Fruit fly (Drosophila melanogaster) whole organism, pupa: Measurements from ENCODE around the gene CG6726.

Experiments used
- CG10348 ChIP-seq: fragments of 200-800 bp; sonication (Bioruptor generic); IDR thresholded peaks from 2 replicates; pipeline ENCODE4 v1.3.6; 2022; ENCODE audit warnings: missing biosample characterization, missing genetic modification characterization
- CG15710 ChIP-seq: fragments of 200-800 bp; sonication (Bioruptor generic); optimal IDR thresholded peaks from 2 replicates; lab custom pipeline; 2018; ENCODE audit warnings: missing biosample characterization, mild to moderate bottlenecking, missing genetic modification characterization, moderate library complexity
- CG34367 ChIP-seq: fragments of 200-800 bp; sonication (Bioruptor generic); optimal IDR thresholded peaks from 2 replicates; lab custom pipeline; 2018; ENCODE audit warnings: missing biosample characterization, mild to moderate bottlenecking, missing genetic modification characterization
- CG4496 ChIP-seq: fragments of 200-800 bp; sonication (Bioruptor generic); IDR thresholded peaks from 3 replicates; pipeline ENCODE4 v1.3.6; 2022; ENCODE audit warnings: missing biosample characterization, missing genetic modification characterization
- CG8159 ChIP-seq: fragments of 200-800 bp; sonication (Bioruptor generic); optimal IDR thresholded peaks from 3 replicates; lab custom pipeline; 2018; ENCODE audit warnings: missing biosample characterization, mild to moderate bottlenecking, missing genetic modification characterization, moderate library complexity
- CG8301 ChIP-seq: fragments of 200-800 bp; sonication (Bioruptor generic); optimal IDR thresholded peaks from 2 replicates; lab custom pipeline; 2018; ENCODE audit warnings: missing biosample characterization, mild to moderate bottlenecking, missing genetic modification characterization
- D1 ChIP-seq: fragments of 200-800 bp; sonication (Bioruptor generic); optimal IDR thresholded peaks from 2 replicates; lab custom pipeline; 2018; ENCODE audit warnings: missing biosample characterization, mild to moderate bottlenecking, missing genetic modification characterization, moderate library complexity
- Ets98B ChIP-seq: fragments of 200-800 bp; sonication (Bioruptor generic); IDR thresholded peaks from 2 replicates; pipeline ENCODE4 v1.3.6; 2022; ENCODE audit warnings: missing biosample characterization, missing genetic modification characterization
- Pif1A ChIP-seq: fragments of 200-800 bp; sonication (Bioruptor generic); optimal IDR thresholded peaks from 3 replicates; lab custom pipeline; 2016; ENCODE audit warnings: missing biosample characterization, missing genetic modification characterization
- Pif1B ChIP-seq: fragments of 200-800 bp; sonication (Bioruptor generic); optimal IDR thresholded peaks from 3 replicates; lab custom pipeline; 2016; ENCODE audit warnings: missing biosample characterization, missing genetic modification characterization
- Snoo ChIP-seq: fragments of 200-800 bp; sonication (Bioruptor generic); optimal IDR thresholded peaks from 3 replicates; lab custom pipeline; 2017; ENCODE audit warnings: missing biosample characterization, mild to moderate bottlenecking, missing genetic modification characterization, inconsistent platforms
- fd96Ca ChIP-seq: fragments of 200-800 bp; sonication (Bioruptor generic); IDR thresholded peaks from 3 replicates; pipeline ENCODE4 v1.3.6; 2022; ENCODE audit warnings: missing biosample characterization, missing genetic modification characterization
- gl ChIP-seq: fragments of 200-800 bp; sonication (Bioruptor generic); optimal IDR thresholded peaks from 2 replicates; lab custom pipeline; 2018; ENCODE audit warnings: missing biosample characterization, mild to moderate bottlenecking, missing genetic modification characterization
- rn ChIP-seq: fragments of 200-800 bp; sonication (Bioruptor generic); IDR thresholded peaks from 2 replicates; pipeline ENCODE4 v1.3.6; 2022; ENCODE audit warnings: missing biosample characterization, missing genetic modification characterization

DNA sequence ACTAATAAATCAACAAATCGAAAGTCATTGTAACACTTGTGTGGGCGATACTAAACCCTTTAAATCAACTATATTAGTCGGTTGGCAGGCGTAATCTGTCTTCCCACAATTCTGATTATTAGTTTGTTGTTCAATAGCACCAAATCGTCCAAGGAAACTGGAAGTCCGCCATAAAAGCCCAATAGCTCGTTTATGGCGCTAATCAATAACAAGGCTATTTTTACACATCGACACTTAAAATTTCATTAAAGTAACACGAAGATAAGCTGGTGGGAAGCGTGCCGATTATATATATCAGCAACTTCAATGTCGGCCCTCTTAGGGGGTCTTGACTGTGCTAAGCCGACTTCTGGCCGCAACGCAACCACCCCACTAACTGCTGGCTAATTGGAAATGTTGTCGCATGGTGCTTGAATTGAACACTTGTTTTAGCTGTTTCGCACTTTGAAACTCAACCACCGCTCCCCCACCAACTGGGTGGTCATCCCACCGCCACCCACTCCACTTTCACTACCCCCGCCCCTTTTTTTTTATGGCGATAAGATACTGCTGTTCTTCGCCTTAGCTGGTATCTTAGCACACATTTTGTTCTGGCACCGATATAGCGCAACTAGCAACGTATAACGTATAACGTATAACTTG lies 47.6 kb downstream of the CG6726 start:
- TF ChIP-seq CG15710, result no peak
- no peak for TF ChIP-seq CG34367 (tag; lab: Kevin White, UChicago)
- TF ChIP-seq CG10348 (GFP tag; lab: Robert Waterston, UW), result no peak
- TF ChIP-seq Pif1B (GFP tag; lab: Kevin White, UChicago), result no peak
- no peak for TF ChIP-seq CG8159
- no peak for TF ChIP-seq CG8301 (tag; lab: Kevin White, UChicago)
- TF ChIP-seq rn (GFP tag; lab: Robert Waterston, UW), result no peak
- TF ChIP-seq fd96Ca (GFP tag; lab: Robert Waterston, UW), result no peak
- TF ChIP-seq D1 (tag; lab: Kevin White, UChicago), result no peak
- TF ChIP-seq Pif1A (GFP tag; lab: Kevin White, UChicago), result no peak
- TF ChIP-seq CG4496 (GFP tag; lab: Robert Waterston, UW), result no peak
- no peak for TF ChIP-seq Ets98B
- TF ChIP-seq gl (tag; lab: Kevin White, UChicago), result no peak
- TF ChIP-seq Snoo (tag; lab: Kevin White, UChicago), result no peak
